Worm (Caenorhabditis elegans) whole organism, early embryonic: ENCODE results near the gene Y54G11A.2.

Source experiments
- B0310.2 ChIP-seq: sonication (generic microtip); optimal IDR thresholded peaks from 2 replicates; lab custom pipeline; 2016; ENCODE audit warnings: mild to moderate bottlenecking, missing genetic modification characterization, missing compliant biosample characterization
- F13C5.2 ChIP-seq: sonication (generic microtip); optimal IDR thresholded peaks from 2 replicates; lab custom pipeline; 2017; ENCODE audit warnings: mild to moderate bottlenecking, missing genetic modification characterization, inconsistent platforms, missing compliant biosample characterization
- aly-1 ChIP-seq: sonication (generic microtip); optimal IDR thresholded peaks from 2 replicates; lab custom pipeline; 2016; ENCODE audit warnings: missing genetic modification characterization, missing compliant biosample characterization
- ama-1 ChIP-seq: fragments of 150-350 bp; optimal IDR thresholded peaks from 2 replicates; lab custom pipeline; 2014
- ceh-13 ChIP-seq: fragments of 200-800 bp; sonication (Bioruptor generic); optimal IDR thresholded peaks from 2 replicates; lab custom pipeline; 2018; ENCODE audit warnings: mild to moderate bottlenecking, missing genetic modification characterization, missing compliant biosample characterization
- ceh-36 ChIP-seq: sonication (generic microtip); optimal IDR thresholded peaks from 2 replicates; lab custom pipeline; 2016; ENCODE audit warnings: missing genetic modification characterization, inconsistent platforms, missing compliant biosample characterization
- ets-7 ChIP-seq: sonication (generic microtip); optimal IDR thresholded peaks from 2 replicates; lab custom pipeline; 2016; ENCODE audit warnings: missing genotype, missing genetic modification characterization, missing compliant biosample characterization
- flt-1 ChIP-seq: fragments of 200-800 bp; sonication (Bioruptor generic); IDR thresholded peaks from 2 replicates; pipeline ENCODE4 v1.3.6; 2022; ENCODE audit warnings: missing genetic modification characterization, missing compliant biosample characterization
- hmbx-1 ChIP-seq: sonication (generic microtip); optimal IDR thresholded peaks from 2 replicates; lab custom pipeline; 2016; ENCODE audit warnings: mild to moderate bottlenecking, missing genetic modification characterization, missing compliant biosample characterization
- hmg-4 ChIP-seq: fragments of 200-800 bp; sonication (Bioruptor generic); optimal IDR thresholded peaks from 2 replicates; lab custom pipeline; 2018; ENCODE audit warnings: mild to moderate bottlenecking, missing genetic modification characterization, missing compliant biosample characterization
- hnd-1 ChIP-seq: sonication (generic microtip); optimal IDR thresholded peaks from 2 replicates; lab custom pipeline; 2016; ENCODE audit warnings: missing genetic modification characterization, missing compliant biosample characterization
- pes-1 ChIP-seq: fragments of 200-800 bp; sonication (Bioruptor generic); IDR thresholded peaks from 2 replicates; pipeline ENCODE4 v1.3.6; 2022; ENCODE audit warnings: missing genetic modification reagents, missing genetic modification characterization, missing compliant biosample characterization
- scrt-1 ChIP-seq: fragments of 200-800 bp; sonication (Bioruptor generic); IDR thresholded peaks from 2 replicates; pipeline ENCODE4 v1.3.6; 2022; ENCODE audit warnings: missing genetic modification characterization, missing compliant biosample characterization
- sea-1 ChIP-seq: fragments of 200-800 bp; sonication (Bioruptor generic); conservative IDR thresholded peaks from 2 replicates; pipeline ENCODE4 v1.3.6; 2022; ENCODE audit warnings: missing genetic modification characterization, missing compliant biosample characterization
- tbx-11 ChIP-seq: fragments of 200-800 bp; sonication (Bioruptor generic); IDR thresholded peaks from 2 replicates; pipeline ENCODE4 v1.3.6; 2022; ENCODE audit warnings: missing genetic modification characterization, missing compliant biosample characterization
- tbx-37 ChIP-seq: fragments of 200-800 bp; sonication (Bioruptor generic); conservative IDR thresholded peaks from 2 replicates; pipeline ENCODE4 v1.3.6; 2022; ENCODE audit warnings: missing genetic modification reagents, missing genetic modification characterization, missing compliant biosample characterization
- tra-4 ChIP-seq: sonication (generic microtip); optimal IDR thresholded peaks from 2 replicates; lab custom pipeline; 2017; ENCODE audit warnings: missing genetic modification characterization, missing compliant biosample characterization

Y54G11A.2 gene

ce11 chrII:14252057-14252456 is at the start of gene Y54G11A.2:
Gene Y54G11A.2 (plus strand): TSS chrII:14252357.
- no peak for TF ChIP-seq pes-1 (GFP tag; lab: Robert Waterston, UW)
- TF ChIP-seq B0310.2 (tag; lab: Kevin White, UChicago), result no peak
- no peak for TF ChIP-seq sea-1
- TF ChIP-seq ceh-36 (tag; lab: Kevin White, UChicago), result no peak
- TF ChIP-seq ama-1 (lab: Kevin White, UChicago), result no peak
- TF ChIP-seq hnd-1 (tag; lab: Kevin White, UChicago), result no peak
- no peak for TF ChIP-seq tbx-37 (GFP tag; lab: Robert Waterston, UW)
- no peak for TF ChIP-seq ceh-13 (GFP tag; lab: Kevin White, UChicago)
- no peak for TF ChIP-seq F13C5.2 (tag; lab: Kevin White, UChicago)
- no peak for TF ChIP-seq aly-1 (tag; lab: Kevin White, UChicago)

- TF ChIP-seq scrt-1 (GFP tag; lab: Robert Waterston, UW) (no peak), ceh-13 (GFP tag; lab: Kevin White, UChicago) (no peak), pes-1 (GFP tag; lab: Robert Waterston, UW) (no peak), hmg-4 (GFP tag; lab: Kevin White, UChicago) (no peak), hmbx-1 (tag; lab: Kevin White, UChicago) (no peak), ama-1 (lab: Kevin White, UChicago) (no peak), ceh-36 (tag; lab: Kevin White, UChicago) (no peak), sea-1 (no peak), tbx-11 (GFP tag; lab: Robert Waterston, UW) (no peak), F13C5.2 (tag; lab: Kevin White, UChicago) (no peak)
These were observed 46.8 kb upstream of the Y54G11A.2 start, which contains the start of gene ace-3 for ce11 chrII:14205335-14205734. Gene ace-3 (plus strand): TSS chrII:14205635.

- TF ChIP-seq tbx-11 (GFP tag; lab: Robert Waterston, UW) (no peak), ceh-36 (tag; lab: Kevin White, UChicago) (peak; percentile 88)
These were observed 45.9 kb upstream of the Y54G11A.2 start for ce11 chrII:14206211-14206610.

ce11 chrII:14211118-14211517 is 41.0 kb upstream of the Y54G11A.2 start, which contains the start of gene hot-7:
Gene hot-7 (plus strand): TSS chrII:14211418.
- no peak for TF ChIP-seq tbx-37 (GFP tag; lab: Robert Waterston, UW)
- TF ChIP-seq hmbx-1 (tag; lab: Kevin White, UChicago), result no peak
- TF ChIP-seq ets-7 (tag; lab: Kevin White, UChicago), result no peak
- TF ChIP-seq B0310.2 (tag; lab: Kevin White, UChicago), result no peak
- TF ChIP-seq scrt-1 (GFP tag; lab: Robert Waterston, UW), result no peak
- TF ChIP-seq pes-1 (GFP tag; lab: Robert Waterston, UW), result no peak
- no peak for TF ChIP-seq ama-1 (lab: Kevin White, UChicago)
- no peak for TF ChIP-seq flt-1 (GFP tag; lab: Robert Waterston, UW)
- TF ChIP-seq F13C5.2 (tag; lab: Kevin White, UChicago), result no peak
- TF ChIP-seq aly-1 (tag; lab: Kevin White, UChicago), result no peak
- no peak for TF ChIP-seq sea-1
- no peak for TF ChIP-seq tra-4 (tag; lab: Kevin White, UChicago)

ce11 chrII:14214109-14214508 is 38.0 kb upstream of the Y54G11A.2 start, which contains the start of gene Y48B6A.10:
Gene Y48B6A.10 (plus strand): TSS chrII:14214409.
- TF ChIP-seq tra-4 (tag; lab: Kevin White, UChicago), result no peak
- TF ChIP-seq hmg-4 (GFP tag; lab: Kevin White, UChicago), result no peak
- TF ChIP-seq hnd-1 (tag; lab: Kevin White, UChicago), result no peak
- TF ChIP-seq ceh-36 (tag; lab: Kevin White, UChicago), result no peak
- no peak for TF ChIP-seq ceh-13 (GFP tag; lab: Kevin White, UChicago)
- no peak for TF ChIP-seq tbx-37 (GFP tag; lab: Robert Waterston, UW)
- TF ChIP-seq flt-1 (GFP tag; lab: Robert Waterston, UW), result no peak
- no peak for TF ChIP-seq hmbx-1 (tag; lab: Kevin White, UChicago)
- TF ChIP-seq sea-1, result no peak
- TF ChIP-seq F13C5.2 (tag; lab: Kevin White, UChicago), result no peak
- no peak for TF ChIP-seq B0310.2 (tag; lab: Kevin White, UChicago)
- no peak for TF ChIP-seq ets-7 (tag; lab: Kevin White, UChicago)
- no peak for TF ChIP-seq ama-1 (lab: Kevin White, UChicago)

ce11 chrII:14218142-14218541 is 34.0 kb upstream of the Y54G11A.2 start:
- TF ChIP-seq aly-1 (tag; lab: Kevin White, UChicago) (no peak), scrt-1 (GFP tag; lab: Robert Waterston, UW) (no peak), tbx-37 (GFP tag; lab: Robert Waterston, UW) (no peak), hmg-4 (GFP tag; lab: Kevin White, UChicago) (no peak), ceh-36 (tag; lab: Kevin White, UChicago) (no peak), ets-7 (tag; lab: Kevin White, UChicago) (no peak), ceh-13 (GFP tag; lab: Kevin White, UChicago) (no peak), hnd-1 (tag; lab: Kevin White, UChicago) (no peak), sea-1 (no peak), flt-1 (GFP tag; lab: Robert Waterston, UW) (no peak), ama-1 (lab: Kevin White, UChicago) (no peak), B0310.2 (tag; lab: Kevin White, UChicago) (no peak)

ce11 chrII:14226175-14226574 is 26.0 kb upstream of the Y54G11A.2 start, which contains the start of gene Y48B6A.13:
Gene Y48B6A.13 (minus strand): TSS chrII:14226275.
- no peak for TF ChIP-seq ceh-13 (GFP tag; lab: Kevin White, UChicago)
- no peak for TF ChIP-seq ets-7 (tag; lab: Kevin White, UChicago)
- TF ChIP-seq B0310.2 (tag; lab: Kevin White, UChicago), result no peak
- TF ChIP-seq tra-4 (tag; lab: Kevin White, UChicago), result no peak
- TF ChIP-seq tbx-11 (GFP tag; lab: Robert Waterston, UW), result no peak
- TF ChIP-seq ama-1 (lab: Kevin White, UChicago), result no peak
